Fruit fly (Drosophila melanogaster) whole organism: ENCODE measurements around the gene Kdm5.

Experiments
- CG8478 ChIP-seq: fragments of >200 bp; optimal IDR thresholded peaks from 2 replicates; lab custom pipeline; 2018; ENCODE audit warnings: inconsistent platforms
- pan ChIP-seq: fragments of >200 bp; optimal IDR thresholded peaks from 2 replicates; lab custom pipeline; 2017

DNA sequence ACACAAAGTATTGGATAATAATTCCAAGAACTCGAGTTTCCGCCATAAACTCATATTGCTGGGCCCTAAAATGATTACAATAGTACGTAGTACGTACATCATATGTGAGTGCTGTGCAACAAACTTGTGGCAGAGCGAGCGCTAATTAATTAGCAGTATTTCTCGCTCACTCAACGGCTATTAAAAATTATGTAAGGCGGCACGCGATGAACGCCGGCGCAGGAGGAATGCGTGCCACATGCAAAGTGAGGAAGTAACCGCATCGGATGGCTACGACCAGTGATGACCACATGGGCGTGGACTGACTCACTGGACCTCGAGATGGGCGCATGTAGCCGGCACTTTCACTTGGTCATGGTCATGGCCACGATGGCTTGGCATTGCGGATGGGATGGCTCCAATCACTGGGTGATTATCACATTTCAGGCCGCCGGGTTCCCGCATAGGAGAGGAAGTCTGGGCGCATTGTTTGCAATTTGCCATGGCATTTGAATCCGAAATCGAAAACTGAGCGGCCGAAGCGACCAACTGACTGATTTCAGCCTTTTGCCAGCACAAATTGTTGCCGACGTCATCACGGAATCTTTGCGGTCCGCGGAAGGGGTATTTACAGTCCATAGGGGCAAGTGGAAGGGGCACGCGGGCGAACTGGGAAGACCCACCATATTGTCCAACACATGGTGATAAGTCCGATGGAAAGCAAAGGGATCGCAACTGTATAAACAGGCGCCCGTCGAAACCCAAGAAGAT lies 38.0 kb downstream of the Kdm5 start:
- no peak for TF ChIP-seq pan
- TF ChIP-seq CG8478: no peak
